Worm (Caenorhabditis elegans) whole organism, mixed stage, embryonic: ENCODE measurements around the gene C30G7.3.

Source experiments
- M03D4.4 ChIP-seq: sonication (generic microtip); optimal IDR thresholded peaks from 2 replicates; lab custom pipeline; 2017; ENCODE audit warnings: mild to moderate bottlenecking, missing genetic modification characterization, missing compliant biosample characterization
- bed-3 ChIP-seq: fragments of 200-800 bp; sonication (Bioruptor generic); optimal IDR thresholded peaks from 3 replicates; lab custom pipeline; 2018; ENCODE audit warnings: mild to moderate bottlenecking, missing genetic modification characterization, moderate library complexity, missing compliant biosample characterization
- blmp-1 ChIP-seq: fragments of 150-350 bp; optimal IDR thresholded peaks from 2 replicates; lab custom pipeline; 2014; ENCODE audit warnings: missing biosample characterization, missing genetic modification characterization
- ceh-39 ChIP-seq: fragments of 150-350 bp; optimal IDR thresholded peaks from 2 replicates; lab custom pipeline; 2014; ENCODE audit warnings: missing biosample characterization, missing genetic modification characterization
- ceh-83 ChIP-seq: fragments of 200-800 bp; sonication (Bioruptor generic); optimal IDR thresholded peaks from 2 replicates; lab custom pipeline; 2018; ENCODE audit warnings: mild to moderate bottlenecking, missing genetic modification characterization, missing compliant biosample characterization
- ces-1 ChIP-seq: fragments of 150-350 bp; optimal IDR thresholded peaks from 2 replicates; lab custom pipeline; 2014; ENCODE audit warnings: missing biosample characterization, missing genetic modification reagents, missing genetic modification characterization
- cnd-1 ChIP-seq: fragments of 200-800 bp; sonication (Bioruptor generic); optimal IDR thresholded peaks from 2 replicates; lab custom pipeline; 2018; ENCODE audit warnings: mild to moderate bottlenecking, missing genetic modification characterization, missing compliant biosample characterization
- drap-1 ChIP-seq: fragments of 200-800 bp; sonication (Bioruptor generic); optimal IDR thresholded peaks from 3 replicates; lab custom pipeline; 2018; ENCODE audit warnings: mild to moderate bottlenecking, missing genetic modification characterization, missing compliant biosample characterization
- elt-1 ChIP-seq: sonication (generic microtip); optimal IDR thresholded peaks from 2 replicates; lab custom pipeline; 2017; ENCODE audit warnings: missing genetic modification characterization, mild to moderate bottlenecking, missing compliant biosample characterization, antibody characterized with exemption, moderate library complexity, borderline replicate concordance; ENCODE audit not compliant: insufficient read depth
- elt-3 ChIP-seq: fragments of 150-350 bp; optimal IDR thresholded peaks from 2 replicates; lab custom pipeline; 2014; ENCODE audit warnings: missing biosample characterization, missing genetic modification characterization
- flh-1 ChIP-seq: fragments of 200-800 bp; sonication (Bioruptor generic); optimal IDR thresholded peaks from 2 replicates; lab custom pipeline; 2018; ENCODE audit warnings: mild to moderate bottlenecking, missing genetic modification characterization, moderate library complexity, missing compliant biosample characterization
- ham-2 ChIP-seq: fragments of 200-800 bp; sonication (Bioruptor generic); optimal IDR thresholded peaks from 2 replicates; lab custom pipeline; 2018; ENCODE audit warnings: mild to moderate bottlenecking, missing genetic modification characterization, missing compliant biosample characterization
- hlh-1 ChIP-seq: fragments of 150-350 bp; optimal IDR thresholded peaks from 2 replicates; lab custom pipeline; 2014; ENCODE audit warnings: missing biosample characterization, missing genetic modification reagents, missing genetic modification characterization
- lin-13 ChIP-seq: fragments of 150-350 bp; optimal IDR thresholded peaks from 2 replicates; lab custom pipeline; 2014; ENCODE audit warnings: missing biosample characterization, missing genetic modification characterization
- lin-32 ChIP-seq: fragments of 200-800 bp; sonication (Bioruptor generic); optimal IDR thresholded peaks from 2 replicates; lab custom pipeline; 2018; ENCODE audit warnings: mild to moderate bottlenecking, missing genetic modification characterization, missing compliant biosample characterization
- lsy-2 ChIP-seq: fragments of 150-350 bp; optimal IDR thresholded peaks from 2 replicates; lab custom pipeline; 2014; ENCODE audit warnings: missing biosample characterization, missing genetic modification characterization
- mab-5 ChIP-seq: fragments of 150-350 bp; optimal IDR thresholded peaks from 2 replicates; lab custom pipeline; 2014; ENCODE audit warnings: missing biosample characterization, missing genetic modification characterization
- mls-2 ChIP-seq: sonication (generic microtip); optimal IDR thresholded peaks from 2 replicates; lab custom pipeline; 2016; ENCODE audit warnings: mild to moderate bottlenecking, missing genetic modification characterization, moderate library complexity, missing compliant biosample characterization
- nhr-12 ChIP-seq: fragments of 150-350 bp; optimal IDR thresholded peaks from 2 replicates; lab custom pipeline; 2014; ENCODE audit warnings: missing biosample characterization, missing genetic modification characterization
- nhr-2 ChIP-seq: fragments of 150-350 bp; optimal IDR thresholded peaks from 2 replicates; lab custom pipeline; 2014; ENCODE audit warnings: missing biosample characterization, missing genetic modification characterization
- nhr-237 ChIP-seq: fragments of 150-350 bp; optimal IDR thresholded peaks from 2 replicates; lab custom pipeline; 2014; ENCODE audit warnings: missing biosample characterization, missing genetic modification characterization
- nhr-28 ChIP-seq: fragments of 150-350 bp; optimal IDR thresholded peaks from 2 replicates; lab custom pipeline; 2014; ENCODE audit warnings: missing biosample characterization, missing genetic modification characterization
- nhr-76 ChIP-seq: sonication (generic microtip); optimal IDR thresholded peaks from 2 replicates; lab custom pipeline; 2017; ENCODE audit warnings: missing biosample characterization, missing genetic modification characterization
- pha-4 ChIP-seq: fragments of 150-350 bp; optimal IDR thresholded peaks from 2 replicates; lab custom pipeline; 2018; ENCODE audit warnings: missing biosample characterization, missing genetic modification reagents, missing genetic modification characterization
- sem-2 ChIP-seq: fragments of 200-800 bp; sonication (Bioruptor generic); optimal IDR thresholded peaks from 2 replicates; lab custom pipeline; 2018; ENCODE audit warnings: mild to moderate bottlenecking, missing genetic modification characterization, missing compliant biosample characterization
- snpc-4 ChIP-seq: fragments of 150-350 bp; optimal IDR thresholded peaks from 2 replicates; lab custom pipeline; 2014; ENCODE audit warnings: missing biosample characterization, missing genetic modification characterization
- sptf-1 ChIP-seq: sonication (generic microtip); optimal IDR thresholded peaks from 2 replicates; lab custom pipeline; 2017; ENCODE audit warnings: mild to moderate bottlenecking, missing genetic modification characterization, moderate library complexity, missing compliant biosample characterization
- tbx-8 ChIP-seq: fragments of 200-800 bp; sonication (Bioruptor generic); optimal IDR thresholded peaks from 2 replicates; lab custom pipeline; 2018; ENCODE audit warnings: mild to moderate bottlenecking, missing genetic modification characterization, moderate library complexity, missing compliant biosample characterization
- unc-120 ChIP-seq: sonication (generic microtip); optimal IDR thresholded peaks from 2 replicates; lab custom pipeline; 2017; ENCODE audit warnings: missing genetic modification characterization, missing compliant biosample characterization; ENCODE audit not compliant: poor library complexity, severe bottlenecking
- unc-39 ChIP-seq: fragments of 150-350 bp; optimal IDR thresholded peaks from 2 replicates; lab custom pipeline; 2014; ENCODE audit warnings: missing biosample characterization, missing genetic modification characterization
- unc-62 ChIP-seq: fragments of 150-350 bp; optimal IDR thresholded peaks from 2 replicates; lab custom pipeline; 2014; ENCODE audit warnings: missing biosample characterization, missing genetic modification reagents, missing genetic modification characterization
- zip-8 ChIP-seq: fragments of 150-350 bp; optimal IDR thresholded peaks from 2 replicates; lab custom pipeline; 2014; ENCODE audit warnings: missing biosample characterization, missing genetic modification characterization
- ztf-11 ChIP-seq: fragments of 150-350 bp; optimal IDR thresholded peaks from 2 replicates; lab custom pipeline; 2014; ENCODE audit warnings: missing biosample characterization, missing genetic modification characterization

Gene C30G7.3

ce11 chrV:14933450-14934218 is 11.9 kb downstream of the C30G7.3 start:
- TF ChIP-seq lin-32 (GFP tag; lab: Kevin White, UChicago): no peak
- no peak for TF ChIP-seq sptf-1 (tag; lab: Kevin White, UChicago)
- TF ChIP-seq nhr-237 (tag; lab: Kevin White, UChicago): no peak
- TF ChIP-seq ceh-83: no peak
- TF ChIP-seq M03D4.4 (tag; lab: Kevin White, UChicago): no peak
- no peak for TF ChIP-seq blmp-1 (tag; lab: Kevin White, UChicago)
- no peak for TF ChIP-seq elt-1 (tag; lab: Kevin White, UChicago)
- no peak for TF ChIP-seq unc-62 (GFP tag; lab: Kevin White, UChicago)
- no peak for TF ChIP-seq nhr-28 (tag; lab: Kevin White, UChicago)
- TF ChIP-seq elt-3 (tag; lab: Kevin White, UChicago): no peak
- TF ChIP-seq unc-39 (tag; lab: Kevin White, UChicago): no peak
- TF ChIP-seq bed-3 (GFP tag; lab: Kevin White, UChicago): no peak
- TF ChIP-seq snpc-4 (tag; lab: Kevin White, UChicago): no peak
- TF ChIP-seq cnd-1 (tag; lab: Kevin White, UChicago): no peak
- no peak for TF ChIP-seq unc-120
- no peak for TF ChIP-seq tbx-8 (GFP tag; lab: Kevin White, UChicago)
- TF ChIP-seq hlh-1 (tag; lab: Kevin White, UChicago): no peak

ce11 chrV:14930168-14930567 is 15.3 kb downstream of the C30G7.3 start:
- no peak for TF ChIP-seq mab-5 (tag; lab: Kevin White, UChicago)
- TF ChIP-seq unc-62 (GFP tag; lab: Kevin White, UChicago): no peak
- TF ChIP-seq unc-120: no peak
- no peak for TF ChIP-seq sem-2 (GFP tag; lab: Kevin White, UChicago)
- no peak for TF ChIP-seq hlh-1 (tag; lab: Kevin White, UChicago)
- TF ChIP-seq ces-1 (GFP tag; lab: Kevin White, UChicago): peak; percentile 15
- TF ChIP-seq blmp-1 (tag; lab: Kevin White, UChicago): no peak
- TF ChIP-seq zip-8: no peak
- no peak for TF ChIP-seq nhr-76 (tag; lab: Kevin White, UChicago)

ce11 chrV:14928248-14928647 is 17.3 kb downstream of the C30G7.3 start, which contains the start of gene srg-55:
srg-55 (minus strand) TSS chrV:14928348.
- TF ChIP-seq nhr-2 (tag; lab: Kevin White, UChicago) (no peak), cnd-1 (tag; lab: Kevin White, UChicago) (no peak), flh-1 (GFP tag; lab: Kevin White, UChicago) (no peak), sptf-1 (tag; lab: Kevin White, UChicago) (no peak), ztf-11 (tag; lab: Kevin White, UChicago) (no peak), nhr-76 (tag; lab: Kevin White, UChicago) (no peak), mab-5 (tag; lab: Kevin White, UChicago) (no peak), nhr-28 (tag; lab: Kevin White, UChicago) (no peak), mls-2 (tag; lab: Kevin White, UChicago) (no peak), nhr-237 (tag; lab: Kevin White, UChicago) (no peak), ceh-39 (tag; lab: Kevin White, UChicago) (no peak), lsy-2 (no peak), unc-39 (tag; lab: Kevin White, UChicago) (no peak), lin-13 (tag; lab: Kevin White, UChicago) (no peak), elt-3 (tag; lab: Kevin White, UChicago) (no peak), unc-120 (no peak), drap-1 (no peak), bed-3 (GFP tag; lab: Kevin White, UChicago) (no peak), M03D4.4 (tag; lab: Kevin White, UChicago) (no peak)

- TF ChIP-seq hlh-1 (tag; lab: Kevin White, UChicago) (no peak), M03D4.4 (tag; lab: Kevin White, UChicago) (no peak), nhr-237 (tag; lab: Kevin White, UChicago) (no peak), ceh-83 (no peak), nhr-28 (tag; lab: Kevin White, UChicago) (no peak), unc-120 (no peak), ham-2 (GFP tag; lab: Kevin White, UChicago) (no peak), pha-4 (tag; lab: Kevin White, UChicago) (no peak), mls-2 (tag; lab: Kevin White, UChicago) (no peak), nhr-76 (tag; lab: Kevin White, UChicago) (no peak), elt-1 (tag; lab: Kevin White, UChicago) (no peak), bed-3 (GFP tag; lab: Kevin White, UChicago) (no peak), nhr-2 (tag; lab: Kevin White, UChicago) (no peak), sptf-1 (tag; lab: Kevin White, UChicago) (no peak), nhr-12 (tag; lab: Kevin White, UChicago) (no peak)
- TF ChIP-seq, all 35 proteins: peak for 0
Measured at ce11 chrV:14924104-14924503, 21.4 kb downstream of the C30G7.3 start, which contains the start of gene srg-54. srg-54 (minus strand) TSS chrV:14924204.
